Worm (Caenorhabditis elegans) whole organism, mixed stage, embryonic: Measurements from ENCODE around the gene C07D10.1.

Experiments used
- blmp-1 ChIP-seq: fragments of 150-350 bp; optimal IDR thresholded peaks from 2 replicates; lab custom pipeline; 2014; ENCODE audit warnings: missing biosample characterization, missing genetic modification characterization
- hlh-1 ChIP-seq: fragments of 150-350 bp; optimal IDR thresholded peaks from 2 replicates; lab custom pipeline; 2014; ENCODE audit warnings: missing biosample characterization, missing genetic modification reagents, missing genetic modification characterization
- lsy-2 ChIP-seq: fragments of 150-350 bp; optimal IDR thresholded peaks from 2 replicates; lab custom pipeline; 2014; ENCODE audit warnings: missing biosample characterization, missing genetic modification characterization
- nhr-12 ChIP-seq: fragments of 150-350 bp; optimal IDR thresholded peaks from 2 replicates; lab custom pipeline; 2014; ENCODE audit warnings: missing biosample characterization, missing genetic modification characterization
- nhr-237 ChIP-seq: fragments of 150-350 bp; optimal IDR thresholded peaks from 2 replicates; lab custom pipeline; 2014; ENCODE audit warnings: missing biosample characterization, missing genetic modification characterization
- nhr-28 ChIP-seq: fragments of 150-350 bp; optimal IDR thresholded peaks from 2 replicates; lab custom pipeline; 2014; ENCODE audit warnings: missing biosample characterization, missing genetic modification characterization
- unc-39 ChIP-seq: fragments of 150-350 bp; optimal IDR thresholded peaks from 2 replicates; lab custom pipeline; 2014; ENCODE audit warnings: missing biosample characterization, missing genetic modification characterization
- unc-62 ChIP-seq: fragments of 150-350 bp; optimal IDR thresholded peaks from 2 replicates; lab custom pipeline; 2014; ENCODE audit warnings: missing biosample characterization, missing genetic modification reagents, missing genetic modification characterization
- ztf-11 ChIP-seq: fragments of 150-350 bp; optimal IDR thresholded peaks from 2 replicates; lab custom pipeline; 2014; ENCODE audit warnings: missing biosample characterization, missing genetic modification characterization

DNA sequence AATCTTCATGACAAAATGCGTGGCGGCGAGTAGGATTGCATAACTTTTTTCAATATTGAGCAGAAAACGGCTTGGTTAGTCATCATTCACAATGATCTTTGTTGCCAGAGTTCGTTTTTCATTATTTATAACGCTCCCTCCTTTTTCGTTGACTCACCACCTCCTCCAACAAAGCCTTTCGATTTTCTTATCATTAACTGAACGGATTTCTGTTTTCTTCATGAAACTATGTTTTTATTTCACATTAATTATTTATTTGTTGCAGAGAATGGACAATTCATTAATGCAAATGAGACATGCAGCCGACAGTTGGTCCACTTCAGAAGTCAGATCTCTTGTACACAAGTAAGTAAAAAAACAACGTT is 4.1 kb upstream of the C07D10.1 start, which contains the start of gene bath-44:
- TF ChIP-seq unc-62 (GFP tag; lab: Kevin White, UChicago) (no peak), nhr-28 (tag; lab: Kevin White, UChicago) (no peak), lsy-2 (tag; lab: Kevin White, UChicago) (no peak), ztf-11 (tag; lab: Kevin White, UChicago) (no peak), unc-39 (tag; lab: Kevin White, UChicago) (no peak), nhr-237 (tag; lab: Kevin White, UChicago) (no peak), blmp-1 (tag; lab: Kevin White, UChicago) (no peak), nhr-12 (tag; lab: Kevin White, UChicago) (no peak), hlh-1 (tag; lab: Kevin White, UChicago) (no peak)
